Fruit fly (Drosophila melanogaster) whole organism, prepupa: ENCODE measurements around the gene msi.
A peak's percentile ranks its signal among the peaks of the same experiment; 100 is the strongest.

ENCODE experiments used
- CG10669 ChIP-seq: fragments of 200-800 bp; sonication (Bioruptor generic); optimal IDR thresholded peaks from 3 replicates; lab custom pipeline; 2018; ENCODE audit warnings: missing biosample characterization, mild to moderate bottlenecking, missing genetic modification characterization, moderate library complexity
- CG11294 ChIP-seq: fragments of 200-800 bp; sonication (Bioruptor generic); IDR thresholded peaks from 2 replicates; pipeline ENCODE4 v1.3.6; 2022; ENCODE audit warnings: missing biosample characterization, missing genetic modification characterization
- CG11762 ChIP-seq: fragments of 200-800 bp; sonication (Bioruptor generic); optimal IDR thresholded peaks from 3 replicates; lab custom pipeline; 2016; ENCODE audit warnings: missing biosample characterization, missing genetic modification characterization; ENCODE audit not compliant: insufficient read depth
- CG11902 ChIP-seq: fragments of 200-800 bp; sonication (Bioruptor generic); optimal IDR thresholded peaks from 3 replicates; lab custom pipeline; 2016; ENCODE audit warnings: missing biosample characterization, missing genetic modification characterization
- CG15336 ChIP-seq: fragments of 200-800 bp; sonication (Bioruptor generic); IDR thresholded peaks from 2 replicates; pipeline ENCODE4 v1.3.6; 2022; ENCODE audit warnings: missing biosample characterization, missing genetic modification characterization
- CG16779 ChIP-seq: fragments of 200-800 bp; sonication (Bioruptor generic); optimal IDR thresholded peaks from 3 replicates; lab custom pipeline; 2017; ENCODE audit warnings: missing biosample characterization, mild to moderate bottlenecking, missing genetic modification characterization
- CG3032 ChIP-seq: fragments of 200-800 bp; optimal IDR thresholded peaks from 2 replicates; lab custom pipeline; 2019; ENCODE audit warnings: missing biosample characterization, mild to moderate bottlenecking, missing genetic modification characterization, moderate library complexity
- CG31627 ChIP-seq: fragments of 200-800 bp; sonication (Bioruptor generic); optimal IDR thresholded peaks from 3 replicates; lab custom pipeline; 2016; ENCODE audit warnings: missing biosample characterization, missing genetic modification characterization
- CG32006 ChIP-seq: fragments of 200-800 bp; sonication (Bioruptor generic); optimal IDR thresholded peaks from 3 replicates; lab custom pipeline; 2017; ENCODE audit warnings: missing biosample characterization, mild to moderate bottlenecking, missing genetic modification characterization
- CG34406 ChIP-seq: fragments of 200-800 bp; sonication (Bioruptor generic); optimal IDR thresholded peaks from 3 replicates; lab custom pipeline; 2016; ENCODE audit warnings: missing biosample characterization, missing genetic modification characterization
- CG3919 ChIP-seq: fragments of 200-800 bp; sonication (Bioruptor generic); optimal IDR thresholded peaks from 3 replicates; lab custom pipeline; 2016; ENCODE audit warnings: missing biosample characterization, missing genetic modification characterization
- CG4318 ChIP-seq: fragments of 200-800 bp; sonication (Bioruptor generic); optimal IDR thresholded peaks from 3 replicates; lab custom pipeline; 2017; ENCODE audit warnings: missing biosample characterization, mild to moderate bottlenecking, missing genetic modification characterization
- CG6276 ChIP-seq: fragments of 200-800 bp; sonication (Bioruptor generic); optimal IDR thresholded peaks from 2 replicates; lab custom pipeline; 2017; ENCODE audit warnings: missing biosample characterization, mild to moderate bottlenecking, missing genetic modification characterization
- CG6792 ChIP-seq: fragments of 200-800 bp; sonication (Bioruptor generic); optimal IDR thresholded peaks from 3 replicates; lab custom pipeline; 2016; ENCODE audit warnings: missing biosample characterization, missing genetic modification characterization
- CG7368 ChIP-seq: fragments of 200-800 bp; sonication (Bioruptor generic); optimal IDR thresholded peaks from 3 replicates; lab custom pipeline; 2016; ENCODE audit warnings: missing biosample characterization, missing genetic modification characterization
- CG8319 ChIP-seq: fragments of 200-800 bp; sonication (Bioruptor generic); optimal IDR thresholded peaks from 3 replicates; lab custom pipeline; 2016; ENCODE audit warnings: missing biosample characterization, missing genetic modification characterization
- CG8632 ChIP-seq: fragments of 200-800 bp; sonication (Bioruptor generic); optimal IDR thresholded peaks from 3 replicates; lab custom pipeline; 2016; ENCODE audit warnings: missing biosample characterization, missing genetic modification characterization
- CG9139 ChIP-seq: fragments of 200-800 bp; sonication (Bioruptor generic); optimal IDR thresholded peaks from 3 replicates; lab custom pipeline; 2017; ENCODE audit warnings: missing biosample characterization, mild to moderate bottlenecking, missing genetic modification characterization
- Eip75B ChIP-seq: fragments of 200-800 bp; sonication (Bioruptor generic); optimal IDR thresholded peaks from 3 replicates; lab custom pipeline; 2016; ENCODE audit warnings: missing biosample characterization, missing genetic modification characterization
- Eip78C ChIP-seq: fragments of 200-800 bp; sonication (Bioruptor generic); peaks from one replicate; lab custom pipeline; 2016; ENCODE audit warnings: missing biosample characterization, missing genetic modification characterization
- Eip93F ChIP-seq: fragments of 200-800 bp; sonication (Bioruptor generic); optimal IDR thresholded peaks from 2 replicates; lab custom pipeline; 2016; ENCODE audit warnings: missing biosample characterization, mild to moderate bottlenecking, missing genetic modification characterization
- Hr39 ChIP-seq: fragments of 200-800 bp; sonication (Bioruptor generic); optimal IDR thresholded peaks from 2 replicates; lab custom pipeline; 2016; ENCODE audit warnings: missing biosample characterization, missing genetic modification characterization
- Lpt ChIP-seq: fragments of 200-800 bp; sonication (Bioruptor generic); optimal IDR thresholded peaks from 3 replicates; lab custom pipeline; 2016; ENCODE audit warnings: missing biosample characterization, missing genetic modification characterization
- Met ChIP-seq: fragments of 200-800 bp; sonication (Bioruptor generic); optimal IDR thresholded peaks from 3 replicates; lab custom pipeline; 2016; ENCODE audit warnings: missing biosample characterization, missing genetic modification characterization
- Smox ChIP-seq: fragments of 200-800 bp; sonication (Bioruptor generic); optimal IDR thresholded peaks from 3 replicates; lab custom pipeline; 2016; ENCODE audit warnings: missing biosample characterization, missing genetic modification characterization
- Sox102F ChIP-seq: fragments of 200-800 bp; sonication (Bioruptor generic); optimal IDR thresholded peaks from 2 replicates; lab custom pipeline; 2016; ENCODE audit warnings: missing biosample characterization, mild to moderate bottlenecking, missing genetic modification characterization
- Sox14 ChIP-seq: fragments of 200-800 bp; sonication (Bioruptor generic); optimal IDR thresholded peaks from 3 replicates; lab custom pipeline; 2016; ENCODE audit warnings: missing biosample characterization, missing genetic modification characterization
- Sox15 ChIP-seq: fragments of 200-800 bp; sonication (Bioruptor generic); optimal IDR thresholded peaks from 3 replicates; lab custom pipeline; 2016; ENCODE audit warnings: missing biosample characterization, missing genetic modification characterization
- achi ChIP-seq: fragments of 200-800 bp; sonication (Bioruptor generic); optimal IDR thresholded peaks from 3 replicates; lab custom pipeline; 2016; ENCODE audit warnings: missing biosample characterization, missing genetic modification characterization
- dac ChIP-seq: fragments of 200-800 bp; sonication (Bioruptor generic); optimal IDR thresholded peaks from 2 replicates; lab custom pipeline; 2017; ENCODE audit warnings: missing biosample characterization, mild to moderate bottlenecking, missing genetic modification characterization
- dsx ChIP-seq: fragments of 200-800 bp; optimal IDR thresholded peaks from 3 replicates; lab custom pipeline; 2019; ENCODE audit warnings: missing biosample characterization, mild to moderate bottlenecking, missing genetic modification characterization, moderate library complexity; ENCODE audit not compliant: poor library complexity, severe bottlenecking
- esn ChIP-seq: fragments of 200-800 bp; sonication (Bioruptor generic); optimal IDR thresholded peaks from 2 replicates; lab custom pipeline; 2016; ENCODE audit warnings: missing biosample characterization, mild to moderate bottlenecking, missing genetic modification characterization, moderate library complexity
- fd59A ChIP-seq: fragments of 200-800 bp; sonication (Bioruptor generic); optimal IDR thresholded peaks from 2 replicates; lab custom pipeline; 2017; ENCODE audit warnings: missing biosample characterization, mild to moderate bottlenecking, missing genetic modification characterization, missing genetic modification reagents
- fkh ChIP-seq: fragments of 200-800 bp; sonication (Bioruptor generic); optimal IDR thresholded peaks from 3 replicates; lab custom pipeline; 2017; ENCODE audit warnings: missing biosample characterization, mild to moderate bottlenecking, missing genetic modification characterization, moderate library complexity
- pdm3 ChIP-seq: fragments of 200-800 bp; sonication (Bioruptor generic); optimal IDR thresholded peaks from 3 replicates; lab custom pipeline; 2016; ENCODE audit warnings: missing biosample characterization, missing genetic modification characterization
- spab ChIP-seq: fragments of 200-800 bp; sonication (Bioruptor generic); optimal IDR thresholded peaks from 2 replicates; lab custom pipeline; 2017; ENCODE audit warnings: missing biosample characterization, mild to moderate bottlenecking, missing genetic modification characterization, missing genetic modification reagents
- ss ChIP-seq, 2 experiments: fragments of 200-800 bp; sonication (Bioruptor generic); optimal IDR thresholded peaks; 2 replicates in 1 of 2; 3 replicates in 1 of 2; lab custom pipeline; 2017 to 2018; ENCODE audit warnings: mild to moderate bottlenecking in 2 of 2, missing biosample characterization in 2 of 2, missing genetic modification characterization in 2 of 2, moderate library complexity in 1 of 2
- svp ChIP-seq: fragments of 200-800 bp; sonication (Bioruptor generic); peaks from one replicate; lab custom pipeline; 2016; ENCODE audit warnings: missing biosample characterization, missing genetic modification characterization
- vri ChIP-seq: fragments of 200-800 bp; sonication (Bioruptor generic); optimal IDR thresholded peaks from 3 replicates; lab custom pipeline; 2016; ENCODE audit warnings: missing biosample characterization, mild to moderate bottlenecking, missing genetic modification characterization

The msi gene

DNA sequence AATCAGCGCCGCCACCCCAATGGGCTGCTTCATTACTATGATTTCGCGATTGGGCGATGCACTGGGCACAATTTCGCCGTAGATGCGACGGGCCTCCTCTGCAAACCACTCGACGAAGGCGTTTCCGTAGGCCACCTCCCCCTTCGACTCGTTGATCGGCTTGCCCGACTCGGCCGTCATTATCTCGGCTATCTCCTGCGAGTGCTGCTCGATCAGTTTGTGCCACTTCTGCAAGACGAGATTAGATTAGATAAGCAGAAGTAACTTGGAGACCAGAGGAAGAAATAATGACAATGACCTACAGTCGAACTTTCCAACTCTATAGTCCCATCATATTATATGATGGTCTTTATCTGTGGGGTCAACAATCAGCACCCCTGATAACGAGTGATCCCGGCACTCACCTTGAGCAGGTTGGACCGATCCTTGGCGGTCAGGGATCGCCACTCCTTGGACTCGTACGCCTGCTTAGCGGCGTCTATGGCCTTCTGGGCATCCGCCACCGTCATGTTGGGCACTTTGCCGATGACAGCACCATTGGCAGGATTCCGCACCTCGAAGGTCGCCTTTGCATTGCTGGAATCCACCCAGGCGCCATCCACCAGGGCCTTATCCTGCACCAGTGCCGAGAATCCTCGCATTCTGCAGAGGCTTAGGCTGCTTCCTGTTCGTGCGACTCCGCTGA lies 110.2 kb downstream of the msi start:
- TF ChIP-seq fd59A (GFP tag; lab: Kevin White, UChicago) (no peak), svp (GFP tag; lab: Kevin White, UChicago) (peak; percentile 92)

DNA sequence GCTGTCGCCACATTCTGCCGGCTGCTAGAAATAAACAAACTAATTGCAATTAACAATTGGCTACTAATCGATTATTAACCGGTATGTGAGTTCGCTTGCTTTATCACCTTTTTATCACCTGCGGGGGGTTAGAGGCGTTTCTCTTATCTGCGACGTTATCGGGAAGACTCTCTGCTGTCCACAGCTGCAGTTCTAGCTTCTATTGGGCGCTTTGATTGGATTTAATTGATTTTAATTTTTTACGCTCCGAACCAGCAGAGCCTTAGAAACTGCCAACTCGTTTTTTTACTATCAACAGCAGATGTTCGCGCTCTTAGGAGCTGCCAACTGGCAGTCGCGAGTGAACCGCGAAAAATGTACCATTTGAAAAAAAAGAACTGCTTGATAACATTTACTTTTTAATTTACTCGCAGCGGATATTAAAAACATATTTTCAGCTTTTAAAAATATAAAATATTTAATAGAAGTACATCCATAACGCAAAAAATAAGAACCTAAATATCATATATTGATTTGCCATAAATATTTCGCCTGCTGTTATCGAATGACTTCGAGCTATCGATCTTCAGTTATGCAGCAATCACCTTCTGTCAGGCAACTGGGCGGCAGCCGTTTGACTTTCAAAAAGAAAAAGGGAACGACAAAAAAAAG lies 110.8 kb downstream of the msi start, which contains the start of gene Ssadh:
Gene Ssadh, minus strand, starts transcription at position 300 of the 651 bp plus-strand sequence.
- peak; percentile 49 for TF ChIP-seq Eip78C (GFP tag; lab: Kevin White, UChicago)
- peak; percentile 6 for TF ChIP-seq esn
- TF ChIP-seq Sox102F (GFP tag; lab: Kevin White, UChicago): no peak

DNA sequence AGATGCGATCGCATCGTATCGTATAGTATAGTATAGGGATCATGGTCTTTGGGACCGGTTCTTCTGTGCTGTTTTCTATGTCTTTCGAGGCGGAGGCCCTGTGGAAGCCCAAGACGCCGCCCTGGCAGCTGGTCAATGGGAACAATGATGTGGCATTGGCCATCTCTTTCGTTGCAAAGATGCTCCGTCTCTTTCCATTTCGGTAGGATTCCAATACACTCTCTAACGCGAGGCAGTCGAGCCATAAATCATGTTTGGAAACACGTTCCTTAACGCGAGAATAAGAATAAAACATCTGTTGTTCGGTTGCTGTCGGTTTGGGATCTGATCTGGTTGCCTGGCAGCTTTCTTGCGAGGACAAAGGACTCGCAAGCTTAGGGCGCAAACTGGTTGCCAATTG lies 112.7 kb downstream of the msi start:
- TF ChIP-seq fd59A (GFP tag; lab: Kevin White, UChicago): no peak
- no peak for TF ChIP-seq CG34406 (GFP tag; lab: Kevin White, UChicago)
- no peak for TF ChIP-seq CG3919
- TF ChIP-seq CG32006 (GFP tag; lab: Kevin White, UChicago): no peak
- no peak for TF ChIP-seq CG4318
- TF ChIP-seq CG16779 (tag; lab: Kevin White, UChicago): no peak
- no peak for TF ChIP-seq vri (GFP tag; lab: Kevin White, UChicago)
- TF ChIP-seq CG10669 (GFP tag; lab: Kevin White, UChicago): no peak
- TF ChIP-seq Sox15: no peak
- no peak for TF ChIP-seq Hr39 (GFP tag; lab: Kevin White, UChicago)
- no peak for TF ChIP-seq Eip78C (GFP tag; lab: Kevin White, UChicago)
- no peak for TF ChIP-seq fkh (GFP tag; lab: Kevin White, UChicago)
- TF ChIP-seq Met (GFP tag; lab: Kevin White, UChicago): no peak
- no peak for TF ChIP-seq Smox
- no peak for TF ChIP-seq CG6792 (GFP tag; lab: Kevin White, UChicago)
- TF ChIP-seq Sox14 (GFP tag; lab: Kevin White, UChicago): no peak
- TF ChIP-seq svp (GFP tag; lab: Kevin White, UChicago): no peak
- TF ChIP-seq CG11762 (GFP tag; lab: Kevin White, UChicago): no peak
- TF ChIP-seq, all 60 proteins: peak for 0

DNA sequence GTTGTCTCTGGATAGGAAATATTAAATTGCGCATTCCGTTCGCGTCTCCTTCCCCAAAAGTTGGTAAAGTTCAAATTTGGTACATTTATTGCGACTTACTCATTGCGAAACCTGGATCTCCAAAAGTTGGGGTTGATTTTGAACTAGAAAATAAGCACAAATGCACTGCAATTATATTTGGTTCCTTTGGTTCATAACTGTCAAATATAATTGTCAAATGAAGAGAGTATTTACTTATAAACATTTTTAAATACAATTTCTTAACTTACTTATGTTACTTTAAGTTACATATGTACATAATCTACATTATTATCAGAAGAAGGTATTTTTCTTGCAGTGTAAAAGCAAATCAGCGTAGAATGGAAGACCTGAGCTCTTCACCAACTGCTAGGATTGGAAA lies 114.6 kb downstream of the msi start:
- TF ChIP-seq CG32006 (GFP tag; lab: Kevin White, UChicago) (no peak), Eip78C (GFP tag; lab: Kevin White, UChicago) (no peak), vri (GFP tag; lab: Kevin White, UChicago) (no peak), CG6276 (GFP tag; lab: Kevin White, UChicago) (no peak)
- TF ChIP-seq, all 60 proteins: peak for 0

DNA sequence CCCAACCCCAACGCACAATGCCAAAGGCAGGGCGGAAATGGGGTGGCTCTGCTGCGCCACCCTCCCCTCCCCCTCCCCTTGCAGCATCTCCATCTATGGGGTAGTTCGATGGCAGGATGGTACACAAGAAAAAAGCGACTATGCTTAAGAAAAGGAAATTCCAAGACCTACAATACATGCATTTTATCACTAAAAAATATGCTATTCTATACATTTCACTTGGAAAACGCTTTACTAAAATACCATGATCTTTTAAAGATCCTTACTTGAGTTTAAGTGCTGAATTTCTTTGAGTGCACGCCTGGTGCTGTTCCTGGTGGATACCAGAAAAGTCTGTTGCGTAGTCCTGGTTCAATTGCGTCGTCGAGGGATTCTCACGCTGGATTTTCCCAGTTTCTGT lies 115.2 kb downstream of the msi start:
- TF ChIP-seq CG31627 (peak; percentile 33), Smox (peak; percentile 45), Sox15 (peak; percentile 18), achi (GFP tag; lab: Kevin White, UChicago) (peak; percentile 14), Met (GFP tag; lab: Kevin White, UChicago) (peak; percentile 46), Eip93F (no peak), spab (GFP tag; lab: Kevin White, UChicago) (peak; percentile 18), pdm3 (GFP tag; lab: Kevin White, UChicago) (no peak), CG3919 (peak; percentile 15), CG34406 (GFP tag; lab: Kevin White, UChicago) (no peak), CG9139 (GFP tag; lab: Kevin White, UChicago) (no peak), CG3032 (tag; lab: Kevin White, UChicago) (peak; percentile 33), CG11294 (GFP tag; lab: Robert Waterston, UW) (no peak), Eip78C (GFP tag; lab: Kevin White, UChicago) (peak; percentile 80), dsx (no peak), ss (GFP tag; optimal IDR thresholded peaks at IDR 0.05; lab: Kevin White, UChicago) (peak; percentile 5 to 49), CG16779 (tag; lab: Kevin White, UChicago) (no peak), Lpt (GFP tag; lab: Kevin White, UChicago) (no peak), Eip75B (GFP tag; lab: Kevin White, UChicago) (no peak), CG15336 (GFP tag; lab: Robert Waterston, UW) (no peak), dac (no peak), CG11902 (GFP tag; lab: Kevin White, UChicago) (peak; percentile 33), CG10669 (GFP tag; lab: Kevin White, UChicago) (peak; percentile 19), CG7368 (GFP tag; lab: Kevin White, UChicago) (peak; percentile 14), esn (peak; percentile 55), Sox102F (GFP tag; lab: Kevin White, UChicago) (peak; percentile 37), CG8632 (GFP tag; lab: Kevin White, UChicago) (no peak), CG8319 (no peak)
